Worm (Caenorhabditis elegans): Measurements from ENCODE around the gene T07G12.3.

T07G12.3 gene

DNA sequence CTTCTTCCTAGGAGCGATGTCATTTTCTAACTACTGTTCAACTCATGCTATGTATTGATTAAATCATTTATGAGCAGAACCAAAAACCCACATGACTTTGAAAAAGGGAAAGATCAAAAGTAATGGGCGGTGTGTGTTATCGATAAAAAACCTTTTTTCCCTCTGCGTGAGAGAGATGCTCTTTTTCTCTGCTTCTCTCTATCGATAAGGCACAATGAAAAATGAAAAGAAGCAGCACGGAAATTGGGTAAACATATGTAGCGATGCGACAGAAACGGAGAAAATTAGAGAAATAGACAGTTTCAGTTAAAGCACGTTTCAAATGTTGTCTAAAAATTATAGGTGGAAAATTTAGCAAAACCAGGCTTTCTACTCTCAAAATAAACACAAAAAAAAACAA lies 31.4 kb upstream of the T07G12.3 start (continued):
- TF ChIP-seq ets-5 (GFP tag; IDR thresholded peaks at IDR 0.05) (no peak), F16B12.6 (tag; optimal IDR thresholded peaks at IDR 0.05) (no peak), fkh-8 (tag; optimal IDR thresholded peaks at IDR 0.05) (peak; percentile 65), ceh-90 (tag; optimal IDR thresholded peaks at IDR 0.05) (no peak), sox-4 (tag; optimal IDR thresholded peaks at IDR 0.05) (no peak), ceh-82 (tag; optimal IDR thresholded peaks at IDR 0.05) (no peak), vab-15 (tag; optimal IDR thresholded peaks at IDR 0.05) (no peak), hlh-4 (tag; optimal IDR thresholded peaks at IDR 0.05) (no peak), aly-2 (tag; optimal IDR thresholded peaks at IDR 0.05) (no peak), nhr-84 (tag; optimal IDR thresholded peaks at IDR 0.05) (no peak), egl-27 (tag; optimal IDR thresholded peaks at IDR 0.05) (no peak), unc-30 (tag; optimal IDR thresholded peaks at IDR 0.05) (no peak), ama-1 (optimal IDR thresholded peaks at IDR 0.05) (peak; percentile 8), skn-1 (tag; optimal IDR thresholded peaks at IDR 0.05) (no peak), ceh-63 (GFP tag; optimal IDR thresholded peaks at IDR 0.05) (no peak), tbx-2 (tag; optimal IDR thresholded peaks at IDR 0.05) (no peak), mab-9 (GFP tag; IDR thresholded peaks at IDR 0.05) (no peak), nhr-20 (tag; optimal IDR thresholded peaks at IDR 0.05) (peak; percentile 32), nhr-76 (tag; optimal IDR thresholded peaks at IDR 0.05) (no peak), zag-1 (tag; optimal IDR thresholded peaks at IDR 0.05) (no peak), hpl-2 (GFP tag; optimal IDR thresholded peaks at IDR 0.05) (no peak), lsy-2 (tag; optimal IDR thresholded peaks at IDR 0.05) (peak; percentile 4 to 64), ztf-11 (tag; optimal IDR thresholded peaks at IDR 0.05) (no peak), nhr-237 (tag; optimal IDR thresholded peaks at IDR 0.05) (peak; percentile 6), xbp-1 (tag; optimal IDR thresholded peaks at IDR 0.05) (no peak), C04F5.9 (tag; optimal IDR thresholded peaks at IDR 0.05) (no peak), fkh-4 (tag; optimal IDR thresholded peaks at IDR 0.05; ENCODE audit: borderline replicate concordance) (no peak), tlp-1 (tag; optimal IDR thresholded peaks at IDR 0.05) (no peak), dpl-1 (GFP tag; optimal IDR thresholded peaks at IDR 0.05) (no peak), dsc-1 (tag; optimal IDR thresholded peaks at IDR 0.05) (peak; percentile 9), sptf-1 (tag; optimal IDR thresholded peaks at IDR 0.05) (no peak), lin-14 (GFP tag; optimal IDR thresholded peaks at IDR 0.05) (peak; percentile 75), unc-98 (GFP tag; IDR thresholded peaks at IDR 0.05) (no peak), nhr-71 (tag; optimal IDR thresholded peaks at IDR 0.05) (peak; percentile 76), nhr-12 (tag; optimal IDR thresholded peaks at IDR 0.05) (no peak), lin-35 (GFP tag; optimal IDR thresholded peaks at IDR 0.05) (peak in 1 of 2 experiments; percentile 71), Y116A8C.19 (tag; optimal IDR thresholded peaks at IDR 0.05; ENCODE audit: borderline replicate concordance) (no peak), nhr-77 (tag; optimal IDR thresholded peaks at IDR 0.05) (peak; percentile 68), snu-23 (GFP tag; optimal IDR thresholded peaks at IDR 0.05) (peak; percentile 47), mdl-1 (tag; optimal IDR thresholded peaks at IDR 0.05) (peak in 1 of 2 experiments; percentile 64)

DNA sequence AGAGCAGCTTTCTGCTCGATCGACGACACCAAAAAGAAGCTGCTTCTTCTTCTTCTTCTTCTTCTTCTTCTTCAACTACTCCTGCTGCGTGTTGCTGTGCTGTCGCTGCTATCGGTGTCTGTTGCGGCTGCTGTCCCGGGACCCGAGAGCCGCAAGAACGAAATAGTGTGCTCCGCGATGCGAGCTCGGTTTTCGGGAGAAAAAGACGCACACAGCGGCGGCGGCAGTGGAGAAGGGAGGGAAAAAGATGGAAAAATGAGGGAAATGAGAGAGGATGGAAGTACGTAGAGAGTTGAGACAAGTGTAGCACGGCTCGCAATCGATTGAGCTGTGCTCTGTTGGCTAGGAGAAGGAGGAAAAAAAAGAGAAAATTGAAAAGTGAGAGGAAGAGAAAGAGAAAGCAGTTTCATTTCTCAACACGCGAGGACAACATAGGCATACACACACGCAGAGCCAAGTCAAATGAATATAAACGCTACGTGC lies 29.9 kb upstream of the T07G12.3 start:
- TF ChIP-seq lin-35 (GFP tag; optimal IDR thresholded peaks at IDR 0.05) (peak; percentile 30 to 35), sptf-1 (tag; optimal IDR thresholded peaks at IDR 0.05) (no peak), grh-1 (GFP tag; IDR thresholded peaks at IDR 0.05) (no peak), aly-2 (tag; optimal IDR thresholded peaks at IDR 0.05) (no peak), aha-1 (tag; optimal IDR thresholded peaks at IDR 0.05) (no peak), lin-14 (GFP tag; optimal IDR thresholded peaks at IDR 0.05) (peak; percentile 94), ztf-11 (tag; optimal IDR thresholded peaks at IDR 0.05) (peak in 1 of 2 experiments; percentile 34), nhr-84 (tag; optimal IDR thresholded peaks at IDR 0.05) (no peak), lir-3 (tag; optimal IDR thresholded peaks at IDR 0.05; ENCODE audit: poor library complexity) (peak; percentile 14), nhr-76 (tag; optimal IDR thresholded peaks at IDR 0.05) (no peak), nhr-12 (tag; optimal IDR thresholded peaks at IDR 0.05) (no peak), mef-2 (tag; optimal IDR thresholded peaks at IDR 0.05) (peak; percentile 60), isw-1 (GFP tag; IDR thresholded peaks at IDR 0.05) (peak; percentile 43), xbp-1 (tag; optimal IDR thresholded peaks at IDR 0.05) (peak; percentile 40), fos-1 (tag; optimal IDR thresholded peaks at IDR 0.05) (peak; percentile 59), nhr-19 (GFP tag; conservative IDR thresholded peaks at IDR 0.05) (peak; percentile 47; the same call in 1 of the 2 replicates), ceh-88 (GFP tag; IDR thresholded peaks at IDR 0.05) (0 out of 2 replicates have a peak, but pooled peaks have one; percentile 21), zip-4 (GFP tag; optimal IDR thresholded peaks at IDR 0.05) (no peak), ceh-82 (tag; optimal IDR thresholded peaks at IDR 0.05) (peak in 2 of 3 experiments; percentile 18 to 74), ceh-8 (GFP tag; optimal IDR thresholded peaks at IDR 0.05) (peak; percentile 32), lsy-2 (tag; optimal IDR thresholded peaks at IDR 0.05) (peak; percentile 11 to 65), nhr-77 (tag; optimal IDR thresholded peaks at IDR 0.05) (peak; percentile 26), ama-1 (optimal IDR thresholded peaks at IDR 0.05) (peak; percentile 25), jun-1 (tag; optimal IDR thresholded peaks at IDR 0.05) (peak; percentile 62), lin-13 (GFP tag; optimal IDR thresholded peaks at IDR 0.05) (peak; percentile 33), snu-23 (GFP tag; optimal IDR thresholded peaks at IDR 0.05) (peak; percentile 76)

Measured in whole organism, L1 larva.